Fruit fly (Drosophila melanogaster) whole organism, embryonic: ENCODE measurements around the gene Rab35.

ENCODE experiments used
- Abd-B ChIP-seq: fragments of 200-800 bp; sonication (Bioruptor generic); optimal IDR thresholded peaks from 2 replicates; lab custom pipeline; 2018; ENCODE audit warnings: missing biosample characterization, mild to moderate bottlenecking, missing genetic modification characterization, moderate library complexity
- Ada2b ChIP-seq: fragments of 200-800 bp; sonication (Bioruptor generic); IDR thresholded peaks from 2 replicates; pipeline ENCODE4 v1.3.6; 2022; ENCODE audit warnings: missing biosample characterization, missing genetic modification characterization
- B-H2 ChIP-seq: fragments of 200-800 bp; sonication (Bioruptor generic); optimal IDR thresholded peaks from 2 replicates; lab custom pipeline; 2018; ENCODE audit warnings: missing biosample characterization, mild to moderate bottlenecking, missing genetic modification characterization
- BEAF-32 ChIP-seq: fragments of 200-800 bp; sonication (Bioruptor generic); optimal IDR thresholded peaks from 3 replicates; lab custom pipeline; 2017; ENCODE audit warnings: missing biosample characterization, missing genetic modification characterization, mild to moderate bottlenecking, moderate library complexity, missing genetic modification reagents
- CG10565 ChIP-seq: fragments of 200-800 bp; sonication (Bioruptor generic); optimal IDR thresholded peaks from 3 replicates; lab custom pipeline; 2016; ENCODE audit warnings: missing biosample characterization, mild to moderate bottlenecking, missing genetic modification characterization
- CG10979 ChIP-seq: fragments of 200-800 bp; sonication (Bioruptor generic); optimal IDR thresholded peaks from 2 replicates; lab custom pipeline; 2018; ENCODE audit warnings: missing biosample characterization, mild to moderate bottlenecking, missing genetic modification characterization, moderate library complexity
- CG12219 ChIP-seq: fragments of 200-800 bp; sonication (Bioruptor generic); optimal IDR thresholded peaks from 3 replicates; lab custom pipeline; 2018; ENCODE audit warnings: missing biosample characterization, mild to moderate bottlenecking, missing genetic modification characterization
- CG16779 ChIP-seq: fragments of 200-800 bp; sonication (Bioruptor generic); IDR thresholded peaks from 2 replicates; pipeline ENCODE4 v1.3.6; 2022; ENCODE audit warnings: missing biosample characterization, missing genetic modification characterization
- CG16813 ChIP-seq: fragments of 200-800 bp; sonication (Bioruptor generic); IDR thresholded peaks from 3 replicates; pipeline ENCODE4 v1.3.6; 2022; ENCODE audit warnings: missing biosample characterization, missing genetic modification characterization; ENCODE audit not compliant: partially characterized antibody
- CG2116 ChIP-seq: fragments of 200-800 bp; sonication (Bioruptor generic); optimal IDR thresholded peaks from 3 replicates; lab custom pipeline; 2018; ENCODE audit warnings: missing biosample characterization, mild to moderate bottlenecking, missing genetic modification characterization
- CG2678 ChIP-seq: fragments of 200-800 bp; sonication (Bioruptor generic); optimal IDR thresholded peaks from 3 replicates; lab custom pipeline; 2019; ENCODE audit warnings: missing biosample characterization, mild to moderate bottlenecking, missing genetic modification characterization, moderate library complexity
- CG3065 ChIP-seq: fragments of 200-800 bp; sonication (Bioruptor generic); optimal IDR thresholded peaks from 2 replicates; lab custom pipeline; 2016; ENCODE audit warnings: missing biosample characterization, missing genetic modification characterization
- CG4328 ChIP-seq: fragments of 200-800 bp; sonication (Bioruptor generic); optimal IDR thresholded peaks from 3 replicates; lab custom pipeline; 2017; ENCODE audit warnings: missing biosample characterization, missing genetic modification reagents, missing genetic modification characterization
- CG7963 ChIP-seq: fragments of 200-800 bp; sonication (Bioruptor generic); IDR thresholded peaks from 3 replicates; pipeline ENCODE4 v1.3.6; 2022; ENCODE audit warnings: missing biosample characterization, missing genetic modification characterization; ENCODE audit not compliant: partially characterized antibody
- CG9876 ChIP-seq: fragments of 200-800 bp; sonication (Bioruptor generic); optimal IDR thresholded peaks from 2 replicates; lab custom pipeline; 2016; ENCODE audit warnings: missing biosample characterization, missing genetic modification characterization
- Dek ChIP-seq: fragments of 200-800 bp; sonication (Bioruptor generic); optimal IDR thresholded peaks from 3 replicates; lab custom pipeline; 2019; ENCODE audit warnings: missing biosample characterization, mild to moderate bottlenecking, missing genetic modification characterization, moderate library complexity
- Dref ChIP-seq: fragments of 200-800 bp; sonication (Bioruptor generic); IDR thresholded peaks from 2 replicates; pipeline ENCODE4 v1.3.6; 2022; ENCODE audit warnings: missing biosample characterization, missing genetic modification characterization
- ERR ChIP-seq: fragments of 200-800 bp; sonication (Bioruptor generic); optimal IDR thresholded peaks from 2 replicates; lab custom pipeline; 2016; ENCODE audit warnings: missing biosample characterization, missing genetic modification characterization
- Fer1 ChIP-seq: fragments of 200-800 bp; sonication (Bioruptor generic); optimal IDR thresholded peaks from 2 replicates; lab custom pipeline; 2017; ENCODE audit warnings: missing biosample characterization, mild to moderate bottlenecking, missing genetic modification characterization
- Hmr ChIP-seq: fragments of 200-800 bp; sonication (Bioruptor generic); optimal IDR thresholded peaks from 3 replicates; lab custom pipeline; 2017; ENCODE audit warnings: mild to moderate bottlenecking, missing biosample characterization, missing genetic modification reagents, missing genetic modification characterization
- MESR4 ChIP-seq: fragments of 200-800 bp; sonication (Bioruptor generic); optimal IDR thresholded peaks from 2 replicates; lab custom pipeline; 2018; ENCODE audit warnings: missing biosample characterization, mild to moderate bottlenecking, missing genetic modification characterization, moderate library complexity
- Med ChIP-seq: fragments of 200-800 bp; sonication (Bioruptor generic); peaks from one replicate; lab custom pipeline; 2016; ENCODE audit warnings: missing biosample characterization, missing genetic modification characterization, mild to moderate bottlenecking, inconsistent platforms, moderate library complexity
- NC2α ChIP-seq: fragments of 200-800 bp; sonication (Bioruptor generic); optimal IDR thresholded peaks from 2 replicates; lab custom pipeline; 2016; ENCODE audit warnings: missing biosample characterization, missing genetic modification characterization
- NFAT ChIP-seq: fragments of 200-800 bp; sonication (Bioruptor generic); IDR thresholded peaks from 2 replicates; pipeline ENCODE4 v1.3.6; 2022; ENCODE audit warnings: missing biosample characterization, missing genetic modification characterization
- Ptx1 ChIP-seq: fragments of 200-800 bp; sonication (Bioruptor generic); IDR thresholded peaks from 2 replicates; pipeline ENCODE4 v1.3.6; 2022; ENCODE audit warnings: missing biosample characterization, missing genetic modification characterization
- Spps ChIP-seq: fragments of 200-800 bp; sonication (Bioruptor generic); optimal IDR thresholded peaks from 2 replicates; lab custom pipeline; 2018; ENCODE audit warnings: missing biosample characterization, mild to moderate bottlenecking, missing genetic modification characterization
- Sry-β ChIP-seq: fragments of 200-800 bp; sonication (Bioruptor generic); optimal IDR thresholded peaks from 2 replicates; lab custom pipeline; 2018; ENCODE audit warnings: missing biosample characterization, mild to moderate bottlenecking, missing genetic modification characterization, moderate library complexity
- bsh ChIP-seq, 2 experiments: fragments of 200-800 bp; sonication (Bioruptor generic); optimal IDR thresholded peaks; 2 replicates each; lab custom pipeline; 2017 to 2018; ENCODE audit warnings: mild to moderate bottlenecking in 2 of 2, missing biosample characterization in 2 of 2, missing genetic modification characterization in 2 of 2, moderate library complexity in 1 of 2
- cwo ChIP-seq: fragments of 200-800 bp; sonication (Bioruptor generic); optimal IDR thresholded peaks from 3 replicates; lab custom pipeline; 2017; ENCODE audit warnings: missing biosample characterization, missing genetic modification characterization, mild to moderate bottlenecking, moderate library complexity, missing genetic modification reagents
- dm ChIP-seq: fragments of 200-800 bp; sonication (Bioruptor generic); optimal IDR thresholded peaks from 3 replicates; lab custom pipeline; 2016; ENCODE audit warnings: missing biosample characterization, missing genetic modification characterization
- eve ChIP-seq, 2 experiments: fragments of >200 bp; optimal IDR thresholded peaks; 2 replicates each; lab custom pipeline; 2017; ENCODE audit warnings: missing biosample characterization in 2 of 2, missing genetic modification characterization in 2 of 2
- fd3F ChIP-seq: fragments of 200-800 bp; sonication (Bioruptor generic); optimal IDR thresholded peaks from 2 replicates; lab custom pipeline; 2018; ENCODE audit warnings: missing biosample characterization, mild to moderate bottlenecking, missing genetic modification characterization, moderate library complexity
- fd64A ChIP-seq: fragments of 200-800 bp; sonication (Bioruptor generic); optimal IDR thresholded peaks from 3 replicates; lab custom pipeline; 2018; ENCODE audit warnings: missing biosample characterization, mild to moderate bottlenecking, missing genetic modification characterization
- grn ChIP-seq: fragments of 200-800 bp; sonication (Bioruptor generic); optimal IDR thresholded peaks from 3 replicates; lab custom pipeline; 2017; ENCODE audit warnings: missing biosample characterization, missing genetic modification characterization
- hb ChIP-seq: fragments of 200-800 bp; sonication (Bioruptor generic); IDR thresholded peaks from 3 replicates; pipeline ENCODE4 v1.3.6; 2022; ENCODE audit warnings: missing biosample characterization, missing genetic modification characterization; ENCODE audit not compliant: partially characterized antibody
- hth ChIP-seq: fragments of >200 bp; optimal IDR thresholded peaks from 2 replicates; lab custom pipeline; 2017; ENCODE audit warnings: inconsistent platforms
- jigr1 ChIP-seq: fragments of 200-800 bp; sonication (Bioruptor generic); IDR thresholded peaks from 3 replicates; pipeline ENCODE4 v1.3.6; 2022; ENCODE audit warnings: missing biosample characterization, missing genetic modification characterization
- lbe ChIP-seq: fragments of 200-800 bp; sonication (Bioruptor generic); optimal IDR thresholded peaks from 2 replicates; lab custom pipeline; 2016; ENCODE audit warnings: missing biosample characterization, mild to moderate bottlenecking, missing genetic modification characterization
- lmd ChIP-seq: fragments of 200-800 bp; sonication (Bioruptor generic); IDR thresholded peaks from 2 replicates; pipeline ENCODE4 v1.3.6; 2022; ENCODE audit warnings: missing biosample characterization, missing genetic modification characterization
- lov ChIP-seq, 2 experiments: fragments of 200-800 bp in 1 of 2; fragments of >200 bp in 1 of 2; sonication (Bioruptor generic) in 1 of 2; IDR thresholded peaks in 1 of 2; optimal IDR thresholded peaks in 1 of 2; 2 replicates in 1 of 2; 3 replicates in 1 of 2; pipeline versions ENCODE4 v1.3.6 to Lab custom; 2017 to 2022; ENCODE audit warnings: missing biosample characterization in 1 of 2, missing genetic modification characterization in 1 of 2
- maf-S ChIP-seq: fragments of 200-800 bp; sonication (Bioruptor generic); optimal IDR thresholded peaks from 2 replicates; lab custom pipeline; 2016; ENCODE audit warnings: missing biosample characterization, missing genetic modification characterization
- nom ChIP-seq: fragments of 200-800 bp; sonication (Bioruptor generic); optimal IDR thresholded peaks from 2 replicates; lab custom pipeline; 2017; ENCODE audit warnings: missing biosample characterization, missing genetic modification characterization, mild to moderate bottlenecking, moderate library complexity, missing genetic modification reagents
- pzg ChIP-seq: fragments of 200-800 bp; sonication (Bioruptor generic); optimal IDR thresholded peaks from 3 replicates; lab custom pipeline; 2018; ENCODE audit warnings: missing biosample characterization, mild to moderate bottlenecking, missing genetic modification characterization, moderate library complexity
- repo ChIP-seq: fragments of 200-800 bp; sonication (Bioruptor generic); optimal IDR thresholded peaks from 2 replicates; lab custom pipeline; 2016; ENCODE audit warnings: missing biosample characterization, missing genetic modification characterization
- ro ChIP-seq: fragments of 200-800 bp; sonication (Bioruptor generic); IDR thresholded peaks from 2 replicates; pipeline ENCODE4 v1.3.6; 2022; ENCODE audit warnings: missing biosample characterization, missing genetic modification characterization
- sd ChIP-seq: fragments of 200-800 bp; sonication (Bioruptor generic); optimal IDR thresholded peaks from 3 replicates; lab custom pipeline; 2018; ENCODE audit warnings: missing biosample characterization, mild to moderate bottlenecking, missing genetic modification characterization, moderate library complexity
- slbo ChIP-seq: fragments of 200-800 bp; sonication (Bioruptor generic); IDR thresholded peaks from 2 replicates; pipeline ENCODE4 v1.3.6; 2022; ENCODE audit warnings: missing biosample characterization, missing genetic modification characterization
- tio ChIP-seq: fragments of 200-800 bp; sonication (Bioruptor generic); optimal IDR thresholded peaks from 2 replicates; lab custom pipeline; 2017; ENCODE audit warnings: missing biosample characterization, missing genetic modification characterization, inconsistent platforms
- zfh1 ChIP-seq: fragments of 200-800 bp; sonication (Bioruptor generic); IDR thresholded peaks from 3 replicates; pipeline ENCODE4 v1.3.6; 2022; ENCODE audit warnings: missing biosample characterization, missing genetic modification characterization

The Rab35 gene

DNA sequence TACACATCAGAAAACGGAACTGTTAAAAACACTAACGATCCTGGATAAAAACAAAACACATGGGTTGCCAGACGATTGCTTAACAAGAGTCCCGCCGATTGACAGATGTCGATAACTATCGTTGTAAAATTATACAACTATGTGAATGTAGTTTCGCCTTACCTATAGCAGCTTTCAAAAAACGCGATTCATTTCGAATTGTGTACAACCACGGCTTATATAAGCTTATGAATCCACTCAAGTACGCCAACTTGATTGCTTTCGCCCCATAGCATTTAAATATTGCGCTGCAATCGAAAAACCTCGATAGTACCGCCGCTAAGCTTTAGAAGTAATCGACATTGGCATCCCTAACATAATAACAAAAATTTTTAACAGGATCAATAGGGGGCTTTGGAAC is 10.2 kb upstream of the Rab35 start, which contains the start of the genes CG9581 and CG9578 (continued):
- TF ChIP-seq grn (GFP tag; lab: Kevin White, UChicago) (no peak), repo (GFP tag; lab: Kevin White, UChicago) (no peak), slbo (no peak), B-H2 (GFP tag; lab: Kevin White, UChicago) (no peak), fd64A (GFP tag; lab: Kevin White, UChicago) (no peak), jigr1 (GFP tag; lab: Robert Waterston, UW) (no peak), CG10979 (tag; lab: Kevin White, UChicago) (no peak), cwo (no peak), CG3065 (GFP tag; lab: Kevin White, UChicago) (no peak), CG12219 (GFP tag; lab: Kevin White, UChicago) (no peak), BEAF-32 (GFP tag; lab: Kevin White, UChicago) (peak; percentile 79), NFAT (no peak), eve (GFP tag; optimal IDR thresholded peaks at IDR 0.05; lab: Kevin White, UChicago) (no peak), Hmr (GFP tag; lab: Kevin White, UChicago) (no peak), CG7963 (GFP tag; lab: Robert Waterston, UW) (peak; percentile 15; the same call in 1 of the 3 replicates), lbe (GFP tag; lab: Kevin White, UChicago) (no peak), lov (optimal IDR thresholded peaks at IDR 0.05; lab: Kevin White, UChicago) (no peak), lov (GFP tag; IDR thresholded peaks at IDR 0.05; lab: Robert Waterston, UW) (no peak), MESR4 (no peak), hb (GFP tag; lab: Robert Waterston, UW) (peak; percentile 71; the same call in 2 of the 3 replicates), dm (GFP tag; lab: Kevin White, UChicago) (no peak), maf-S (no peak), CG9876 (GFP tag; lab: Kevin White, UChicago) (no peak), Spps (no peak), CG16813 (GFP tag; lab: Robert Waterston, UW) (peak; percentile 72)

dm6 chrX:20166484-20167038 is 6.9 kb upstream of the Rab35 start, which contains the start of gene CG9577:
Gene CG9577, plus strand, starts transcription at chrX:20166673.
- peak in 1 of 2 experiments; percentile 84 for TF ChIP-seq bsh (GFP tag; optimal IDR thresholded peaks at IDR 0.05; lab: Kevin White, UChicago)
- TF ChIP-seq sd: no peak
- no peak for TF ChIP-seq ro (GFP tag; lab: Robert Waterston, UW)
- no peak for TF ChIP-seq Fer1
- TF ChIP-seq zfh1 (GFP tag; lab: Robert Waterston, UW): no peak
- TF ChIP-seq Ptx1 (GFP tag; lab: Robert Waterston, UW): no peak
- TF ChIP-seq Abd-B: no peak
- TF ChIP-seq lmd: no peak
- TF ChIP-seq CG10565 (GFP tag; lab: Kevin White, UChicago): no peak
- TF ChIP-seq eve (GFP tag; optimal IDR thresholded peaks at IDR 0.05; lab: Kevin White, UChicago): no peak
- peak; percentile 98 for TF ChIP-seq nom
- no peak for TF ChIP-seq NC2α (GFP tag; lab: Kevin White, UChicago)
- TF ChIP-seq fd3F (GFP tag; lab: Kevin White, UChicago): no peak
- peak; percentile 48 for TF ChIP-seq Dref
- no peak for TF ChIP-seq CG4328 (GFP tag; lab: Kevin White, UChicago)
- no peak for TF ChIP-seq tio (GFP tag; lab: Kevin White, UChicago)
- TF ChIP-seq CG2116 (GFP tag; lab: Kevin White, UChicago): peak; percentile 25
- TF ChIP-seq grn (GFP tag; lab: Kevin White, UChicago): no peak
- TF ChIP-seq ERR (GFP tag; lab: Kevin White, UChicago): no peak
- no peak for TF ChIP-seq Dek (tag; lab: Kevin White, UChicago)
- TF ChIP-seq CG3065 (GFP tag; lab: Kevin White, UChicago): no peak
- no peak for TF ChIP-seq CG16779
- TF ChIP-seq CG2678 (tag; lab: Kevin White, UChicago): no peak
- TF ChIP-seq Ada2b (GFP tag; lab: Robert Waterston, UW): no peak
- peak; percentile 22 for TF ChIP-seq pzg
- TF ChIP-seq hth (lab: Kevin White, UChicago): no peak
- TF ChIP-seq Med: peak; percentile 38
- no peak for TF ChIP-seq Sry-β
